Fruit fly (Drosophila melanogaster) whole organism, embryonic: ENCODE results near the gene CG31798.

Experiments used
- CG11504 ChIP-seq: fragments of 200-800 bp; sonication (Bioruptor generic); optimal IDR thresholded peaks from 3 replicates; lab custom pipeline; 2019; ENCODE audit warnings: missing biosample characterization, mild to moderate bottlenecking, missing genetic modification characterization, moderate library complexity
- CG11695 ChIP-seq: fragments of 200-800 bp; sonication (Bioruptor generic); IDR thresholded peaks from 3 replicates; pipeline ENCODE4 v1.3.6; 2022; ENCODE audit warnings: missing biosample characterization, missing genetic modification characterization
- CG12391 ChIP-seq: fragments of 200-800 bp; sonication (Bioruptor generic); optimal IDR thresholded peaks from 3 replicates; lab custom pipeline; 2018; ENCODE audit warnings: missing biosample characterization, mild to moderate bottlenecking, missing genetic modification characterization, moderate library complexity
- CG13894 ChIP-seq: fragments of 200-800 bp; sonication (Bioruptor generic); optimal IDR thresholded peaks from 3 replicates; lab custom pipeline; 2018; ENCODE audit warnings: missing biosample characterization, mild to moderate bottlenecking, missing genetic modification characterization, moderate library complexity
- CG1529 ChIP-seq: fragments of 200-800 bp; sonication (Bioruptor generic); optimal IDR thresholded peaks from 3 replicates; lab custom pipeline; 2018; ENCODE audit warnings: missing biosample characterization, missing genetic modification characterization
- CG15479 ChIP-seq: fragments of 200-800 bp; sonication (Bioruptor generic); optimal IDR thresholded peaks from 3 replicates; lab custom pipeline; 2019; ENCODE audit warnings: missing biosample characterization, mild to moderate bottlenecking, missing genetic modification characterization, moderate library complexity
- CG1603 ChIP-seq: fragments of 200-800 bp; sonication (Bioruptor generic); optimal IDR thresholded peaks from 2 replicates; lab custom pipeline; 2019; ENCODE audit warnings: missing biosample characterization, mild to moderate bottlenecking, missing genetic modification characterization, moderate library complexity
- CG16863 ChIP-seq: fragments of 200-800 bp; sonication (Bioruptor generic); optimal IDR thresholded peaks from 3 replicates; lab custom pipeline; 2016; ENCODE audit warnings: missing biosample characterization, missing genetic modification characterization
- CG17186 ChIP-seq: fragments of 200-800 bp; sonication (Bioruptor generic); optimal IDR thresholded peaks from 3 replicates; lab custom pipeline; 2017; ENCODE audit warnings: missing biosample characterization, missing genetic modification reagents, missing genetic modification characterization
- CG2116 ChIP-seq: fragments of 200-800 bp; sonication (Bioruptor generic); optimal IDR thresholded peaks from 3 replicates; lab custom pipeline; 2018; ENCODE audit warnings: missing biosample characterization, mild to moderate bottlenecking, missing genetic modification characterization
- CG2889 ChIP-seq: fragments of 200-800 bp; sonication (Bioruptor generic); IDR thresholded peaks from 3 replicates; pipeline ENCODE4 v1.3.6; 2022; ENCODE audit warnings: missing biosample characterization, missing genetic modification characterization
- CG3065 ChIP-seq: fragments of 200-800 bp; sonication (Bioruptor generic); optimal IDR thresholded peaks from 2 replicates; lab custom pipeline; 2016; ENCODE audit warnings: missing biosample characterization, missing genetic modification characterization
- CG42726 ChIP-seq: fragments of 200-800 bp; sonication (Bioruptor generic); IDR thresholded peaks from 2 replicates; pipeline ENCODE4 v1.3.6; 2022; ENCODE audit warnings: missing biosample characterization, missing genetic modification characterization; ENCODE audit not compliant: partially characterized antibody
- CG4820 ChIP-seq: fragments of 200-800 bp; sonication (Bioruptor generic); optimal IDR thresholded peaks from 3 replicates; lab custom pipeline; 2016; ENCODE audit warnings: missing biosample characterization, missing genetic modification characterization
- CG4854 ChIP-seq: fragments of 200-800 bp; sonication (Bioruptor generic); optimal IDR thresholded peaks from 2 replicates; lab custom pipeline; 2016; ENCODE audit warnings: missing biosample characterization, missing genetic modification characterization, inconsistent platforms
- CG5953 ChIP-seq: fragments of 200-800 bp; sonication (Bioruptor generic); IDR thresholded peaks from 2 replicates; pipeline ENCODE4 v1.3.6; 2022; ENCODE audit warnings: missing biosample characterization, missing genetic modification characterization
- CG7786 ChIP-seq: fragments of 200-800 bp; sonication (Bioruptor generic); optimal IDR thresholded peaks from 2 replicates; lab custom pipeline; 2016; ENCODE audit warnings: missing biosample characterization, missing genetic modification characterization
- CG9609 ChIP-seq: fragments of 200-800 bp; sonication (Bioruptor generic); optimal IDR thresholded peaks from 3 replicates; lab custom pipeline; 2016; ENCODE audit warnings: missing biosample characterization, missing genetic modification characterization
- CG9797 ChIP-seq: fragments of 200-800 bp; sonication (Bioruptor generic); optimal IDR thresholded peaks from 3 replicates; lab custom pipeline; 2018; ENCODE audit warnings: missing biosample characterization, mild to moderate bottlenecking, missing genetic modification characterization
- CoRest ChIP-seq: fragments of 200-800 bp; sonication (Bioruptor generic); optimal IDR thresholded peaks from 3 replicates; lab custom pipeline; 2018; ENCODE audit warnings: missing biosample characterization, mild to moderate bottlenecking, missing genetic modification characterization, moderate library complexity
- D19A ChIP-seq: fragments of 200-800 bp; optimal IDR thresholded peaks from 3 replicates; lab custom pipeline; 2019; ENCODE audit warnings: missing biosample characterization, mild to moderate bottlenecking, missing genetic modification characterization, moderate library complexity
- E2f1 ChIP-seq: fragments of 200-800 bp; sonication (Bioruptor generic); IDR thresholded peaks from 2 replicates; pipeline ENCODE4 v1.3.6; 2022; ENCODE audit warnings: missing biosample characterization, missing genetic modification characterization
- GATAe ChIP-seq: fragments of 200-800 bp; sonication (Bioruptor generic); conservative IDR thresholded peaks from 2 replicates; pipeline ENCODE4 v1.3.6; 2022; ENCODE audit warnings: missing biosample characterization, missing genetic modification characterization
- HHEX ChIP-seq: fragments of 200-800 bp; sonication (Bioruptor generic); optimal IDR thresholded peaks from 3 replicates; lab custom pipeline; 2017; ENCODE audit warnings: missing biosample characterization, mild to moderate bottlenecking, missing genetic modification characterization, missing genetic modification reagents
- HmgD ChIP-seq: fragments of 200-800 bp; sonication (Bioruptor generic); optimal IDR thresholded peaks from 3 replicates; lab custom pipeline; 2016; ENCODE audit warnings: missing biosample characterization, missing genetic modification characterization
- Hr39 ChIP-seq: fragments of >200 bp; optimal IDR thresholded peaks from 2 replicates; lab custom pipeline; 2017
- Lpt ChIP-seq: fragments of >200 bp; optimal IDR thresholded peaks from 2 replicates; lab custom pipeline; 2018; ENCODE audit warnings: missing biosample characterization, missing genetic modification characterization
- MESR4 ChIP-seq: fragments of 200-800 bp; sonication (Bioruptor generic); optimal IDR thresholded peaks from 2 replicates; lab custom pipeline; 2018; ENCODE audit warnings: missing biosample characterization, mild to moderate bottlenecking, missing genetic modification characterization, moderate library complexity
- Nf-YC ChIP-seq: fragments of 200-800 bp; optimal IDR thresholded peaks from 3 replicates; lab custom pipeline; 2019; ENCODE audit warnings: missing biosample characterization, mild to moderate bottlenecking, missing genetic modification characterization, moderate library complexity
- PHDP ChIP-seq: fragments of 200-800 bp; sonication (Bioruptor generic); optimal IDR thresholded peaks from 3 replicates; lab custom pipeline; 2018; ENCODE audit warnings: missing biosample characterization, mild to moderate bottlenecking, missing genetic modification characterization, moderate library complexity
- Six4 ChIP-seq: fragments of 200-800 bp; sonication (Bioruptor generic); optimal IDR thresholded peaks from 2 replicates; lab custom pipeline; 2016; ENCODE audit warnings: missing biosample characterization, missing genetic modification characterization
- Xrp1 ChIP-seq: fragments of 200-800 bp; sonication (Bioruptor generic); IDR thresholded peaks from 2 replicates; pipeline ENCODE4 v1.3.6; 2022; ENCODE audit warnings: missing biosample characterization, missing genetic modification characterization
- YL-1 ChIP-seq: fragments of 200-800 bp; sonication (Bioruptor generic); optimal IDR thresholded peaks from 3 replicates; lab custom pipeline; 2017; ENCODE audit warnings: missing biosample characterization, mild to moderate bottlenecking, missing genetic modification characterization
- aop ChIP-seq: fragments of 200-800 bp; sonication (Bioruptor generic); IDR thresholded peaks from 2 replicates; pipeline ENCODE4 v1.3.6; 2022; ENCODE audit warnings: missing biosample characterization, missing genetic modification characterization
- cato ChIP-seq: fragments of 200-800 bp; sonication (Bioruptor generic); optimal IDR thresholded peaks from 2 replicates; lab custom pipeline; 2016; ENCODE audit warnings: missing biosample characterization, missing genetic modification characterization, borderline replicate concordance
- dm ChIP-seq: fragments of 200-800 bp; sonication (Bioruptor generic); optimal IDR thresholded peaks from 3 replicates; lab custom pipeline; 2016; ENCODE audit warnings: missing biosample characterization, missing genetic modification characterization
- exex ChIP-seq: fragments of 200-800 bp; sonication (Bioruptor generic); optimal IDR thresholded peaks from 4 replicates; lab custom pipeline; 2018; ENCODE audit warnings: missing biosample characterization, mild to moderate bottlenecking, missing genetic modification characterization, moderate library complexity
- fd3F ChIP-seq: fragments of 200-800 bp; sonication (Bioruptor generic); optimal IDR thresholded peaks from 2 replicates; lab custom pipeline; 2018; ENCODE audit warnings: missing biosample characterization, mild to moderate bottlenecking, missing genetic modification characterization, moderate library complexity
- fd96Cb ChIP-seq: fragments of 200-800 bp; sonication (Bioruptor generic); optimal IDR thresholded peaks from 2 replicates; lab custom pipeline; 2018; ENCODE audit warnings: missing biosample characterization, mild to moderate bottlenecking, missing genetic modification characterization, moderate library complexity
- ftz-f1 ChIP-seq: fragments of 200-800 bp; sonication (Bioruptor generic); optimal IDR thresholded peaks from 2 replicates; lab custom pipeline; 2016; ENCODE audit warnings: missing biosample characterization, missing genetic modification characterization
- ham ChIP-seq: fragments of 200-800 bp; sonication (Bioruptor generic); IDR thresholded peaks from 2 replicates; pipeline ENCODE4 v1.3.6; 2022; ENCODE audit warnings: missing biosample characterization, missing genetic modification characterization
- insv ChIP-seq, 2 experiments: fragments of 200-800 bp; sonication (Bioruptor generic); optimal IDR thresholded peaks; 3 replicates each; lab custom pipeline; 2016 to 2018; ENCODE audit warnings: missing biosample characterization in 2 of 2, missing genetic modification characterization in 2 of 2
- jumu ChIP-seq: fragments of 200-800 bp; sonication (Bioruptor generic); optimal IDR thresholded peaks from 3 replicates; lab custom pipeline; 2016; ENCODE audit warnings: missing biosample characterization, missing genetic modification characterization
- mirr ChIP-seq: fragments of 200-800 bp; sonication (Bioruptor generic); optimal IDR thresholded peaks from 3 replicates; lab custom pipeline; 2018; ENCODE audit warnings: missing biosample characterization, mild to moderate bottlenecking, missing genetic modification characterization
- phol ChIP-seq: fragments of 200-800 bp; sonication (Bioruptor generic); optimal IDR thresholded peaks from 3 replicates; lab custom pipeline; 2018; ENCODE audit warnings: missing biosample characterization, mild to moderate bottlenecking, missing genetic modification characterization, moderate library complexity
- sens ChIP-seq: fragments of 200-800 bp; sonication (Bioruptor generic); peaks from one replicate; lab custom pipeline; 2016; ENCODE audit warnings: missing biosample characterization, missing genetic modification characterization
- sna ChIP-seq: fragments of 200-800 bp; sonication (Bioruptor generic); IDR thresholded peaks from 2 replicates; pipeline ENCODE4 v1.3.6; 2022; ENCODE audit warnings: missing biosample characterization, missing genetic modification characterization; ENCODE audit not compliant: partially characterized antibody
- sug ChIP-seq: fragments of 200-800 bp; optimal IDR thresholded peaks from 2 replicates; lab custom pipeline; 2019; ENCODE audit warnings: missing biosample characterization, mild to moderate bottlenecking, missing genetic modification characterization, moderate library complexity
- toy ChIP-seq: fragments of 200-800 bp; sonication (Bioruptor generic); IDR thresholded peaks from 2 replicates; pipeline ENCODE4 v1.3.6; 2022; ENCODE audit warnings: missing biosample characterization, missing genetic modification characterization
- z ChIP-seq: fragments of 200-800 bp; sonication (Bioruptor generic); IDR thresholded peaks from 3 replicates; pipeline ENCODE4 v1.3.6; 2022; ENCODE audit warnings: missing biosample characterization, missing genetic modification characterization

CG31798 gene

DNA sequence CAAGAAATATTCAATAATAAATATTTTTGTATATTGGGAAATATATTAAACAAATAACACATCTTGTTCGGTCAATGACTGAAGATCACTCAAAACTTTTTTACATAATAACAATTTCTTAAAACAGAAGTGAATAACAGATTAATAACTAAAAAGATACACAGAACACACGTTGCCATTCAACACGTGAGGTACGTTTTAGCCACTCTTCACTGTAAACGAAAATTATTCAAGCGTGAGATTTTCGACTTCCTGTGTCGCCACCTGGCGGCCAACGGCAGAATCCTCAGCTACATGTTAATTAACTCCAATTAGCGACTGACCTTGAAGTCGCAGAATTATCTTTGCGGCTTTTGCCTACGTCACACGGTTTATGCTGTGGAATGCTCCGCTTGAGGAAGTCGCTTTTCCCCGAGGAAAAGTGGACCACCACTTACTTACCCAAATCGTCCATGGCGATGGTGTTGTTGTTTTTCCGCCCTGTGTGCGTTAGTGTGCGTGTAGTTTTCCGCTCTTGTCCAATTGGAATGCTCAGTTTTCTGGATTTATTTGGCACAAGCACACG lies 31.9 kb downstream of the CG31798 start (continued):
- peak; percentile 40 for TF ChIP-seq CG4820 (GFP tag; lab: Kevin White, UChicago)
- TF ChIP-seq Xrp1 (GFP tag; lab: Robert Waterston, UW): peak; percentile 75
- TF ChIP-seq YL-1 (GFP tag; lab: Kevin White, UChicago): peak; percentile 31
- TF ChIP-seq aop (GFP tag; lab: Robert Waterston, UW): 0 out of 2 replicates have a peak, but pooled peaks have one; percentile 35
- peak; percentile 85 for TF ChIP-seq Nf-YC
- TF ChIP-seq z (GFP tag; lab: Robert Waterston, UW): peak; percentile 58; the same call in 1 of the 3 replicates
- peak; percentile 71 for TF ChIP-seq toy (GFP tag; lab: Robert Waterston, UW)
- TF ChIP-seq ham: no peak
- TF ChIP-seq CG1603: peak; percentile 59
- TF ChIP-seq GATAe (GFP tag; lab: Robert Waterston, UW): peak; percentile 43; the same call in 1 of the 2 replicates
- TF ChIP-seq E2f1 (GFP tag; lab: Robert Waterston, UW): peak; percentile 69
- TF ChIP-seq CG15479 (GFP tag; lab: Kevin White, UChicago): no peak
- peak; percentile 35 for TF ChIP-seq Six4 (GFP tag; lab: Kevin White, UChicago)
- peak; percentile 13 for TF ChIP-seq jumu (GFP tag; lab: Kevin White, UChicago)
- peak; percentile 68 for TF ChIP-seq exex (tag; lab: Kevin White, UChicago)
- TF ChIP-seq mirr (GFP tag; lab: Kevin White, UChicago): peak; percentile 70
- TF ChIP-seq CG4854 (GFP tag; lab: Kevin White, UChicago): peak; percentile 45
- TF ChIP-seq PHDP (tag; lab: Kevin White, UChicago): peak; percentile 76
- TF ChIP-seq sna (GFP tag; lab: Robert Waterston, UW): no peak
- peak; percentile 61 for TF ChIP-seq fd96Cb (tag; lab: Kevin White, UChicago)
- TF ChIP-seq CG5953 (GFP tag; lab: Robert Waterston, UW): 0 out of 2 replicates have a peak, but pooled peaks have one; percentile 7
- TF ChIP-seq dm (GFP tag; lab: Kevin White, UChicago): no peak
- peak; percentile 82 for TF ChIP-seq CG11504 (tag; lab: Kevin White, UChicago)
- TF ChIP-seq CG9797 (GFP tag; lab: Kevin White, UChicago): no peak
- TF ChIP-seq D19A (tag; lab: Kevin White, UChicago): peak; percentile 66
- no peak for TF ChIP-seq CG17186 (GFP tag; lab: Kevin White, UChicago)
- peak; percentile 38 for TF ChIP-seq CG9609 (GFP tag; lab: Kevin White, UChicago)
- peak; percentile 28 for TF ChIP-seq cato (GFP tag; lab: Kevin White, UChicago)
- peak; percentile 52 for TF ChIP-seq CG1529
- TF ChIP-seq sens (GFP tag; lab: Kevin White, UChicago): peak; percentile 91
- peak; percentile 38 for TF ChIP-seq CG13894
- TF ChIP-seq CG3065 (GFP tag; lab: Kevin White, UChicago): no peak
- peak; percentile 91 for TF ChIP-seq ftz-f1
- no peak for TF ChIP-seq CG2889 (GFP tag; lab: Robert Waterston, UW)
- peak; percentile 54; the same call in 1 of the 3 replicates for TF ChIP-seq CG11695
- peak; percentile 87 to 93 for TF ChIP-seq insv (GFP tag; optimal IDR thresholded peaks at IDR 0.05; lab: Kevin White, UChicago)
- TF ChIP-seq CG7786: peak; percentile 24
- peak; percentile 76 for TF ChIP-seq CoRest (tag; lab: Kevin White, UChicago)
- peak; percentile 48 for TF ChIP-seq sug (tag; lab: Kevin White, UChicago)
- TF ChIP-seq CG42726 (GFP tag; lab: Robert Waterston, UW): 0 out of 2 replicates have a peak, but pooled peaks have one; percentile 15
- TF ChIP-seq CG12391 (tag; lab: Kevin White, UChicago): peak; percentile 74
- TF ChIP-seq Lpt (GFP tag; lab: Kevin White, UChicago): peak; percentile 77
- peak; percentile 39 for TF ChIP-seq CG16863 (GFP tag; lab: Kevin White, UChicago)
- no peak for TF ChIP-seq Hr39
- peak; percentile 47 for TF ChIP-seq fd3F (GFP tag; lab: Kevin White, UChicago)
- TF ChIP-seq HHEX (GFP tag; lab: Kevin White, UChicago): peak; percentile 76
- TF ChIP-seq CG2116: peak; percentile 4
- TF ChIP-seq MESR4: no peak
- peak; percentile 16 for TF ChIP-seq HmgD
- TF ChIP-seq phol (tag; lab: Kevin White, UChicago): peak; percentile 75
